Fruit fly (Drosophila melanogaster): Measurements from ENCODE around the gene Usp30.

DNA sequence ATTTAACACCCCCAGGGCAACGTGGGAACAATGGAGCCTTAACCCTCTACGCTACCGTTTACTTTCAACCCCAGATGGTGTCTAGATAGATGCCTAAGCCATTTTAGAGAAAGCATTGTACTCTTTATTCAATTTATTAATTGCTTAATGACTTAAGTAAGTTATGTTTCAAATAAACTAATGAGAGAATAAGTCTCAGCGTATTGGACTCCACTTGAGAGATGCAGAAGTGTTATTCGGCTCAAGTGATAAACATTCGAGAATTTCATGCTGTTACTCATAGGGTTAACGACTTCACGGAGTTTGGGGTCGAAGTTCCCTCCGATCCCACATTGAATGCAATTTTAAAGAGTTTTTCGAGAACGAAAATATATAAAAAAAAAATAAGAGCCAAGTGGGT lies 8.7 kb upstream of the Usp30 start:
- TF ChIP-seq CG8478 (optimal IDR thresholded peaks at IDR 0.05) (no peak), psq (optimal IDR thresholded peaks at IDR 0.05) (no peak)

All from whole organism.